Fruit fly (Drosophila melanogaster) Kc167 (cell line): Measurements from ENCODE around the gene CG17118.

ENCODE experiments used
- Myc ChIP-seq: fragments of >200 bp; optimal IDR thresholded peaks from 2 replicates; lab custom pipeline; 2017; ENCODE audit warnings: missing external identifiers
- Sin3A ChIP-seq: fragments of >200 bp; optimal IDR thresholded peaks from 2 replicates; lab custom pipeline; 2018; ENCODE audit warnings: missing external identifiers
- h ChIP-seq: fragments of >200 bp; optimal IDR thresholded peaks from 3 replicates; lab custom pipeline; 2018; ENCODE audit warnings: missing external identifiers
- insv ChIP-seq: fragments of >200 bp; optimal IDR thresholded peaks from 3 replicates; lab custom pipeline; 2018; ENCODE audit warnings: missing external identifiers

dm6 chr2L:10687794-10688185 is 42.3 kb upstream of the CG17118 start:
- TF ChIP-seq h (lab: Kevin White, UChicago) = no peak
- no peak for TF ChIP-seq insv (lab: Kevin White, UChicago)
- no peak for TF ChIP-seq Myc (lab: Kevin White, UChicago)
- no peak for TF ChIP-seq Sin3A (lab: Kevin White, UChicago)
